Worm (Caenorhabditis elegans): ENCODE measurements around the gene mut-7.

DNA sequence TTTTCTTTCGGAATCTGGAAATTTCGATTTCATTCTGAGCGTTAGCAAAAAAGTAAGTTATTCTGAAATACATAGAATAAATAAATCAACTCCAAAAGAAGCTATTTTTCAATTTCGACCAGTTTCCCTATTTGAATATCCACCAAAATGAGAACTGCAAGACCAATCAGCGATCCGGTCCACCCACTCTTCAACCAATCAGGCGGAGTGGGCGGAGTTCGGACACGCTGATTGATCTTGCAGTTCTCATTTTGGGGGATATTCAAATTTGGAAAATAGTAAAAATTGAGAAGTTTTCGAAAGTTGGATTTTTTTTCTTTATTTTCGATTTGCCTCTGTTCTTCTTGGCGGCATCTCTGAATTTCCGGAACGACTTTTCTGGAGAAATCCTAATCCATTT lies 28.7 kb upstream of the mut-7 start:
- TF ChIP-seq unc-39 (tag; optimal IDR thresholded peaks at IDR 0.05) (no peak), ceh-82 (tag; optimal IDR thresholded peaks at IDR 0.05) (no peak), lsy-2 (tag; optimal IDR thresholded peaks at IDR 0.05) (peak in 1 of 2 experiments; percentile 48), nhr-237 (tag; optimal IDR thresholded peaks at IDR 0.05) (no peak), zag-1 (tag; optimal IDR thresholded peaks at IDR 0.05) (no peak), ceh-16 (tag; optimal IDR thresholded peaks at IDR 0.05) (no peak), nhr-23 (tag; optimal IDR thresholded peaks at IDR 0.05) (no peak), snpc-4 (tag; optimal IDR thresholded peaks at IDR 0.05) (no peak)
